Fruit fly (Drosophila melanogaster) whole organism, wandering third instar larva: Measurements from ENCODE around the gene CG33258.
A peak's percentile ranks its signal among the peaks of the same experiment; 100 is the strongest.

Experiments used
- Abd-B ChIP-seq: fragments of >200 bp; optimal IDR thresholded peaks from 2 replicates; lab custom pipeline; 2017; ENCODE audit warnings: missing biosample characterization, missing genetic modification characterization
- CG32264 ChIP-seq: fragments of 200-800 bp; sonication (Bioruptor generic); optimal IDR thresholded peaks from 2 replicates; lab custom pipeline; 2016; ENCODE audit warnings: missing biosample characterization, missing genetic modification characterization
- CG9705 ChIP-seq: fragments of 200-800 bp; sonication (Bioruptor generic); optimal IDR thresholded peaks from 2 replicates; lab custom pipeline; 2018; ENCODE audit warnings: missing biosample characterization, mild to moderate bottlenecking, missing genetic modification characterization
- CrebA ChIP-seq: fragments of 200-800 bp; sonication (Bioruptor generic); optimal IDR thresholded peaks from 2 replicates; lab custom pipeline; 2016; ENCODE audit warnings: missing biosample characterization, mild to moderate bottlenecking, missing genetic modification characterization, borderline replicate concordance
- Dfd ChIP-seq: fragments of >200 bp; optimal IDR thresholded peaks from 2 replicates; lab custom pipeline; 2017; ENCODE audit warnings: missing biosample characterization, missing genetic modification characterization
- Dif ChIP-seq: fragments of 200-275, 200-300 bp; sonication (Bioruptor generic); optimal IDR thresholded peaks from 2 replicates; lab custom pipeline; 2018; ENCODE audit warnings: missing biosample characterization, missing genetic modification characterization; ENCODE audit not compliant: partially characterized antibody
- GATAd ChIP-seq: sonication (Bioruptor generic); optimal IDR thresholded peaks from 2 replicates; lab custom pipeline; 2016; ENCODE audit warnings: missing biosample characterization, missing genetic modification characterization
- HLH106 ChIP-seq: fragments of 200-800 bp; optimal IDR thresholded peaks from 3 replicates; lab custom pipeline; 2019; ENCODE audit warnings: missing biosample characterization, mild to moderate bottlenecking, missing genetic modification characterization, moderate library complexity
- Hnf4 ChIP-seq: fragments of 200-800 bp; sonication (Bioruptor generic); optimal IDR thresholded peaks from 2 replicates; lab custom pipeline; 2016; ENCODE audit warnings: missing biosample characterization, mild to moderate bottlenecking, missing genetic modification characterization
- Hr78 ChIP-seq: fragments of >200 bp; optimal IDR thresholded peaks from 2 replicates; lab custom pipeline; 2017; ENCODE audit warnings: missing biosample characterization, missing genetic modification characterization
- Hr83 ChIP-seq: fragments of 200-300 bp; sonication (Bioruptor generic); optimal IDR thresholded peaks from 2 replicates; lab custom pipeline; 2016; ENCODE audit warnings: missing biosample characterization, mild to moderate bottlenecking, missing genetic modification characterization, moderate library complexity; ENCODE audit not compliant: poor library complexity, severe bottlenecking
- Jra ChIP-seq: sonication (Bioruptor generic); optimal IDR thresholded peaks from 2 replicates; lab custom pipeline; 2016; ENCODE audit warnings: missing biosample characterization, missing genetic modification characterization
- Mio ChIP-seq: sonication (Bioruptor generic); optimal IDR thresholded peaks from 2 replicates; lab custom pipeline; 2016; ENCODE audit warnings: missing biosample characterization, missing genetic modification characterization
- Myc ChIP-seq: fragments of >200 bp; optimal IDR thresholded peaks from 2 replicates; lab custom pipeline; 2017
- N ChIP-seq: fragments of >200 bp; optimal IDR thresholded peaks from 2 replicates; lab custom pipeline; 2018; ENCODE audit warnings: missing biosample characterization, missing external identifiers, missing genetic modification characterization
- OdsH ChIP-seq: fragments of 200-800 bp; sonication (Bioruptor generic); optimal IDR thresholded peaks from 2 replicates; lab custom pipeline; 2016; ENCODE audit warnings: missing biosample characterization, mild to moderate bottlenecking, missing genetic modification characterization
- Rel ChIP-seq, 2 experiments: fragments of 200-800 bp; sonication (Bioruptor generic) in 1 of 2; optimal IDR thresholded peaks; 2 replicates in 1 of 2; 3 replicates in 1 of 2; lab custom pipeline; 2016 to 2019; ENCODE audit warnings: mild to moderate bottlenecking in 2 of 2, missing biosample characterization in 2 of 2, missing genetic modification characterization in 2 of 2, moderate library complexity in 1 of 2
- Sp1 ChIP-seq: fragments of 200-800 bp; sonication (Bioruptor generic); optimal IDR thresholded peaks from 3 replicates; lab custom pipeline; 2019; ENCODE audit warnings: missing biosample characterization, mild to moderate bottlenecking, missing genetic modification characterization, moderate library complexity
- Vsx2 ChIP-seq: fragments of 200-300, 225-300 bp; sonication (Bioruptor generic); optimal IDR thresholded peaks from 2 replicates; lab custom pipeline; 2018; ENCODE audit warnings: missing biosample characterization, missing genetic modification characterization; ENCODE audit not compliant: partially characterized antibody
- br ChIP-seq: fragments of 200-800 bp; sonication (Bioruptor generic); optimal IDR thresholded peaks from 2 replicates; lab custom pipeline; 2016; ENCODE audit warnings: missing biosample characterization, missing genetic modification characterization
- brk ChIP-seq: fragments of 200-800 bp; sonication (Bioruptor generic); optimal IDR thresholded peaks from 2 replicates; lab custom pipeline; 2016; ENCODE audit warnings: missing biosample characterization, mild to moderate bottlenecking, missing genetic modification characterization
- dl ChIP-seq, 2 experiments: fragments of 175-275, 200-275 bp in 1 of 2; fragments of 200-275 bp in 1 of 2; sonication (Bioruptor generic); optimal IDR thresholded peaks; lab custom pipeline; 2018; ENCODE audit warnings: mild to moderate bottlenecking in 2 of 2, missing biosample characterization in 2 of 2, missing genetic modification characterization in 2 of 2, moderate library complexity in 2 of 2; ENCODE audit not compliant: partially characterized antibody in 2 of 2, insufficient read depth in 1 of 2
- dmrt93B ChIP-seq: fragments of 200-800 bp; sonication (Bioruptor generic); optimal IDR thresholded peaks from 2 replicates; lab custom pipeline; 2018; ENCODE audit warnings: missing biosample characterization, mild to moderate bottlenecking, missing genetic modification characterization
- dsf ChIP-seq: sonication (Bioruptor generic); optimal IDR thresholded peaks from 2 replicates; lab custom pipeline; 2016; ENCODE audit warnings: missing biosample characterization, missing genetic modification characterization, borderline replicate concordance
- ey ChIP-seq: fragments of 200-800 bp; sonication (Bioruptor generic); optimal IDR thresholded peaks from 2 replicates; lab custom pipeline; 2016; ENCODE audit warnings: missing biosample characterization, missing genetic modification characterization
- foxo ChIP-seq, 2 experiments: fragments of 200-800 bp; sonication (Bioruptor generic); optimal IDR thresholded peaks; 2 replicates in 1 of 2; 3 replicates in 1 of 2; lab custom pipeline; 2016 to 2017; ENCODE audit warnings: missing biosample characterization in 2 of 2, missing genetic modification characterization in 2 of 2
- fru ChIP-seq: fragments of 200-800 bp; sonication (Bioruptor generic); optimal IDR thresholded peaks from 3 replicates; lab custom pipeline; 2016; ENCODE audit warnings: missing biosample characterization, mild to moderate bottlenecking, missing genetic modification characterization
- h ChIP-seq: fragments of 200-800 bp; sonication (Bioruptor generic); optimal IDR thresholded peaks from 3 replicates; lab custom pipeline; 2016; ENCODE audit warnings: missing biosample characterization, mild to moderate bottlenecking, missing genetic modification characterization
- jim ChIP-seq: fragments of 175-275, 200-325 bp; sonication (Bioruptor generic); optimal IDR thresholded peaks from 2 replicates; lab custom pipeline; 2016; ENCODE audit warnings: missing biosample characterization, mild to moderate bottlenecking, missing genetic modification characterization
- lola ChIP-seq: fragments of >200 bp; optimal IDR thresholded peaks from 2 replicates; lab custom pipeline; 2017; ENCODE audit warnings: missing biosample characterization, missing genetic modification characterization
- pan ChIP-seq: fragments of >200 bp; optimal IDR thresholded peaks from 2 replicates; lab custom pipeline; 2017
- psq ChIP-seq: fragments of 200-800 bp; sonication (Bioruptor generic); optimal IDR thresholded peaks from 3 replicates; lab custom pipeline; 2017; ENCODE audit warnings: missing biosample characterization, mild to moderate bottlenecking, missing genetic modification characterization, moderate library complexity
- rgr ChIP-seq: fragments of 200-800 bp; sonication (Bioruptor generic); optimal IDR thresholded peaks from 3 replicates; lab custom pipeline; 2016; ENCODE audit warnings: missing biosample characterization, mild to moderate bottlenecking, missing genetic modification characterization
- sage ChIP-seq: fragments of 200-800 bp; sonication (Bioruptor generic); optimal IDR thresholded peaks from 2 replicates; lab custom pipeline; 2016; ENCODE audit warnings: missing biosample characterization, mild to moderate bottlenecking, missing genetic modification characterization
- sv ChIP-seq: fragments of 200-800 bp; sonication (Bioruptor generic); optimal IDR thresholded peaks from 3 replicates; lab custom pipeline; 2016; ENCODE audit warnings: missing biosample characterization, missing genetic modification characterization
- tai ChIP-seq: sonication (Bioruptor generic); optimal IDR thresholded peaks from 2 replicates; lab custom pipeline; 2016; ENCODE audit warnings: missing biosample characterization, missing genetic modification characterization
- usp ChIP-seq: fragments of >200 bp; optimal IDR thresholded peaks from 2 replicates; lab custom pipeline; 2017; ENCODE audit warnings: missing biosample characterization, missing genetic modification characterization
- woc ChIP-seq: sonication (Bioruptor generic); optimal IDR thresholded peaks from 2 replicates; lab custom pipeline; 2016; ENCODE audit warnings: missing biosample characterization, mild to moderate bottlenecking, missing genetic modification characterization

The CG33258 gene

DNA sequence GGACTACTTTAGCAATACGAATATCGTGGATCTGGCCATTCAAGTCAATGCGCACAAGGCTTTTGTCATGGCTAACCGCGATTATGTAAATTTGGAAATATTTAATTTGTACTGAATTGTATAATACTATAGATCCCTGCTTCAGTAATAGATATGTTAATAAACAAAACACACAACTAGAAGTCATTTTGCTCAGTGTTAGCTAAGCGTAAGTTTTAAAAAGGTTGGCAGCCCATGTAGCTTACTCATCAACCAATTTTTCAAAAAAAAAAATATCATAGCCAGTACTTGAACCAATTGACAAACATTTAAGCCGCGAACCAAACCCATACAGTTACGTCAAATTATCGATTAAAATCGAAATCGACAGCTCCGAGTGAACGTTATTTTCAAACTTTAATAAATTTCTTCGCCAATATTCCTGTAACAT, 45.3 kb upstream of the CG33258 start:
- no peak for TF ChIP-seq dsf (GFP tag; lab: Kevin White, UChicago)
- peak; percentile 31 for TF ChIP-seq dmrt93B (GFP tag; lab: Kevin White, UChicago)
- TF ChIP-seq h (GFP tag; lab: Kevin White, UChicago), result peak; percentile 70
- no peak for TF ChIP-seq CrebA (GFP tag; lab: Kevin White, UChicago)
- peak; percentile 18 for TF ChIP-seq tai (GFP tag; lab: Kevin White, UChicago)
- TF ChIP-seq Hnf4, result peak; percentile 57
- TF ChIP-seq N (GFP tag; lab: Kevin White, UChicago), result no peak
- no peak for TF ChIP-seq sage (GFP tag; lab: Kevin White, UChicago)
- TF ChIP-seq CG9705 (GFP tag; lab: Kevin White, UChicago), result peak; percentile 4
- peak; percentile 73 for TF ChIP-seq fru (GFP tag; lab: Kevin White, UChicago)
- peak; percentile 76 for TF ChIP-seq rgr (GFP tag; lab: Kevin White, UChicago)
- TF ChIP-seq usp (GFP tag; lab: Kevin White, UChicago), result no peak
- TF ChIP-seq Mio (GFP tag; lab: Kevin White, UChicago), result no peak
- no peak for TF ChIP-seq Myc (lab: Kevin White, UChicago)
- TF ChIP-seq lola (GFP tag; lab: Kevin White, UChicago), result no peak
- peak; percentile 66 for TF ChIP-seq brk (GFP tag; lab: Kevin White, UChicago)
- TF ChIP-seq ey (GFP tag; lab: Kevin White, UChicago), result peak; percentile 54
- TF ChIP-seq HLH106 (tag; lab: Kevin White, UChicago), result peak; percentile 63
- TF ChIP-seq Jra (GFP tag; lab: Kevin White, UChicago), result peak; percentile 52
- peak; percentile 31 for TF ChIP-seq CG32264 (GFP tag; lab: Kevin White, UChicago)
- peak; percentile 66 for TF ChIP-seq sv (GFP tag; lab: Kevin White, UChicago)
- peak; percentile 55 for TF ChIP-seq br
- peak in 1 of 2 experiments; percentile 75 for TF ChIP-seq foxo (GFP tag; optimal IDR thresholded peaks at IDR 0.05; lab: Kevin White, UChicago)
- TF ChIP-seq dl (GFP tag; optimal IDR thresholded peaks at IDR 0.05; lab: Kevin White, UChicago; ENCODE audit: insufficient read depth in 1 of 2, partially characterized antibody in 2 of 2), result no peak
- peak; percentile 47 for TF ChIP-seq Sp1
- TF ChIP-seq pan (lab: Kevin White, UChicago), result no peak
- no peak for TF ChIP-seq Abd-B (GFP tag; lab: Kevin White, UChicago)
- TF ChIP-seq OdsH (GFP tag; lab: Kevin White, UChicago), result peak; percentile 51
- peak; percentile 39 for TF ChIP-seq woc
- no peak for TF ChIP-seq Dif (GFP tag; lab: Kevin White, UChicago)
- TF ChIP-seq Hr83 (GFP tag; lab: Kevin White, UChicago), result peak; percentile 46
- TF ChIP-seq psq, result peak; percentile 21
- no peak for TF ChIP-seq GATAd (GFP tag; lab: Kevin White, UChicago)
- TF ChIP-seq Rel (GFP tag; optimal IDR thresholded peaks at IDR 0.05; lab: Kevin White, UChicago), result no peak
- peak; percentile 22 for TF ChIP-seq Rel (tag; optimal IDR thresholded peaks at IDR 0.05; lab: Kevin White, UChicago)
- TF ChIP-seq Dfd (GFP tag; lab: Kevin White, UChicago), result no peak
- TF ChIP-seq Vsx2 (GFP tag; lab: Kevin White, UChicago), result no peak
- no peak for TF ChIP-seq Hr78 (GFP tag; lab: Kevin White, UChicago)
- no peak for TF ChIP-seq jim (GFP tag; lab: Kevin White, UChicago)

dm6 chr3L:16037690-16038332, 44.5 kb upstream of the CG33258 start:
- TF ChIP-seq woc, result peak; percentile 13
- no peak for TF ChIP-seq Mio (GFP tag; lab: Kevin White, UChicago)
- no peak for TF ChIP-seq GATAd (GFP tag; lab: Kevin White, UChicago)
- TF ChIP-seq ey (GFP tag; lab: Kevin White, UChicago), result peak; percentile 57
- TF ChIP-seq Jra (GFP tag; lab: Kevin White, UChicago), result peak; percentile 44
- peak; percentile 14 for TF ChIP-seq psq
- peak; percentile 5 for TF ChIP-seq tai (GFP tag; lab: Kevin White, UChicago)
- peak; percentile 5 for TF ChIP-seq CrebA (GFP tag; lab: Kevin White, UChicago)
- TF ChIP-seq lola (GFP tag; lab: Kevin White, UChicago), result no peak
- TF ChIP-seq jim (GFP tag; lab: Kevin White, UChicago), result no peak
- TF ChIP-seq br, result peak; percentile 46
- TF ChIP-seq dl (GFP tag; optimal IDR thresholded peaks at IDR 0.05; lab: Kevin White, UChicago; ENCODE audit: insufficient read depth in 1 of 2, partially characterized antibody in 2 of 2), result peak in 1 of 2 experiments; percentile 24
- peak; percentile 49 for TF ChIP-seq rgr (GFP tag; lab: Kevin White, UChicago)
- TF ChIP-seq Abd-B (GFP tag; lab: Kevin White, UChicago), result no peak
- TF ChIP-seq fru (GFP tag; lab: Kevin White, UChicago), result no peak
- no peak for TF ChIP-seq Myc (lab: Kevin White, UChicago)
- peak; percentile 64 for TF ChIP-seq h (GFP tag; lab: Kevin White, UChicago)
- no peak for TF ChIP-seq sv (GFP tag; lab: Kevin White, UChicago)
- TF ChIP-seq N (GFP tag; lab: Kevin White, UChicago), result no peak
- TF ChIP-seq OdsH (GFP tag; lab: Kevin White, UChicago), result peak; percentile 47
- TF ChIP-seq brk (GFP tag; lab: Kevin White, UChicago), result peak; percentile 9
- no peak for TF ChIP-seq CG32264 (GFP tag; lab: Kevin White, UChicago)
- peak; percentile 49 for TF ChIP-seq Sp1
- peak; percentile 41 for TF ChIP-seq Rel (GFP tag; optimal IDR thresholded peaks at IDR 0.05; lab: Kevin White, UChicago)
- TF ChIP-seq Rel (tag; optimal IDR thresholded peaks at IDR 0.05; lab: Kevin White, UChicago), result peak; percentile 38
- TF ChIP-seq foxo (GFP tag; optimal IDR thresholded peaks at IDR 0.05; lab: Kevin White, UChicago), result peak in 1 of 2 experiments; percentile 72
- TF ChIP-seq dmrt93B (GFP tag; lab: Kevin White, UChicago), result no peak
- TF ChIP-seq Hnf4, result peak; percentile 29
- TF ChIP-seq HLH106 (tag; lab: Kevin White, UChicago), result peak; percentile 52
- TF ChIP-seq dsf (GFP tag; lab: Kevin White, UChicago), result no peak
- TF ChIP-seq Dfd (GFP tag; lab: Kevin White, UChicago), result no peak
